Fruit fly (Drosophila melanogaster): Measurements from ENCODE around the gene Tim9a.

DNA sequence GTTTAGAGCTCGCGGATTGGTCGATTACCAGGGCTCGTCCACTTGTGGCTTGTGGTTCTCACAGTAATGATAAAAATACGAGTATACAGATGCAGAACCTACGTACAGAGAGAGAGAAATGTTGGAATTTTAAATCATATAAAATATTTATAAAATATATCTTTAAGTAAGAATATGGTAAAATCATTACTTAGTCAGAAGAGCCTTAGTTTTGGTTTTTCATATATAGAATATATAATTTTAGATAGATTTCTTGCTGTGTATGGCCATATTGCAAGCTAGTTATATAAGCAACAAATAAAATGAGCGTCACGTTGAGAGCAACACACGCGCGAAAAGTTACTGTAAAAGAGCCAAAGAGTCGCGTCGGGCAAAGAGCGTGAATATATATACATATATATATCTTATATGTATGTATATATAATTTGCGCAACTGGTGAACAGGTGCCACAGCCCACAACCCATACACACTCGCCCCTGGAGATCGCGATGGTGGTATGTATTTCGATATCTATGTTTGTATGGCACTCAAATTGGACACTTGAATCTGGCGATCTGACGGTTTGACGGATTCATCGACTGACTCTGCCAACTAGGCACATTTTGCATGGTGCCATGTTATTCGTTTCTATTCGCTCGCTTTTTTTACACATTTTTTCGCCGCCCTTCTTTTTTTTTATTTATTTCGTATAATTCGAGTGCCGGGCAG lies 5.6 kb downstream of the Tim9a start:
- TF ChIP-seq Pif1A (GFP tag; optimal IDR thresholded peaks at IDR 0.05) (peak; percentile 23), CG34367 (tag; optimal IDR thresholded peaks at IDR 0.05) (peak; percentile 44), CG15710 (tag; optimal IDR thresholded peaks at IDR 0.05) (peak; percentile 78), Snoo (tag; optimal IDR thresholded peaks at IDR 0.05) (no peak), fd96Ca (GFP tag; IDR thresholded peaks at IDR 0.05) (no peak), EcR (GFP tag; optimal IDR thresholded peaks at IDR 0.05) (peak; percentile 9), CG10348 (GFP tag; IDR thresholded peaks at IDR 0.05) (no peak), CG17806 (tag; optimal IDR thresholded peaks at IDR 0.05) (peak; percentile 73), CG13204 (GFP tag; optimal IDR thresholded peaks at IDR 0.05) (no peak), D1 (tag; optimal IDR thresholded peaks at IDR 0.05) (peak; percentile 24), Pif1B (GFP tag; optimal IDR thresholded peaks at IDR 0.05) (peak; percentile 33), CG12605 (GFP tag; IDR thresholded peaks at IDR 0.05) (peak; percentile 86), rn (GFP tag; IDR thresholded peaks at IDR 0.05) (peak; percentile 53), CG4496 (GFP tag; IDR thresholded peaks at IDR 0.05) (peak; percentile 87)

All from whole organism, pupa.